Fruit fly (Drosophila melanogaster) whole organism, wandering third instar larva: ENCODE measurements around the gene Rab9Fb.

Experiments
- Abd-B ChIP-seq: fragments of >200 bp; optimal IDR thresholded peaks from 2 replicates; lab custom pipeline; 2017; ENCODE audit warnings: missing biosample characterization, missing genetic modification characterization
- CG32264 ChIP-seq: fragments of 200-800 bp; sonication (Bioruptor generic); optimal IDR thresholded peaks from 2 replicates; lab custom pipeline; 2016; ENCODE audit warnings: missing biosample characterization, missing genetic modification characterization
- CG9705 ChIP-seq: fragments of 200-800 bp; sonication (Bioruptor generic); optimal IDR thresholded peaks from 2 replicates; lab custom pipeline; 2018; ENCODE audit warnings: missing biosample characterization, mild to moderate bottlenecking, missing genetic modification characterization
- CrebA ChIP-seq: fragments of 200-800 bp; sonication (Bioruptor generic); optimal IDR thresholded peaks from 2 replicates; lab custom pipeline; 2016; ENCODE audit warnings: missing biosample characterization, mild to moderate bottlenecking, missing genetic modification characterization, borderline replicate concordance
- Dfd ChIP-seq: fragments of >200 bp; optimal IDR thresholded peaks from 2 replicates; lab custom pipeline; 2017; ENCODE audit warnings: missing biosample characterization, missing genetic modification characterization
- Dif ChIP-seq: fragments of 200-275, 200-300 bp; sonication (Bioruptor generic); optimal IDR thresholded peaks from 2 replicates; lab custom pipeline; 2018; ENCODE audit warnings: missing biosample characterization, missing genetic modification characterization; ENCODE audit not compliant: partially characterized antibody
- GATAd ChIP-seq: sonication (Bioruptor generic); optimal IDR thresholded peaks from 2 replicates; lab custom pipeline; 2016; ENCODE audit warnings: missing biosample characterization, missing genetic modification characterization
- HLH106 ChIP-seq: fragments of 200-800 bp; optimal IDR thresholded peaks from 3 replicates; lab custom pipeline; 2019; ENCODE audit warnings: missing biosample characterization, mild to moderate bottlenecking, missing genetic modification characterization, moderate library complexity
- Hr83 ChIP-seq: fragments of 200-300 bp; sonication (Bioruptor generic); optimal IDR thresholded peaks from 2 replicates; lab custom pipeline; 2016; ENCODE audit warnings: missing biosample characterization, mild to moderate bottlenecking, missing genetic modification characterization, moderate library complexity; ENCODE audit not compliant: poor library complexity, severe bottlenecking
- Jra ChIP-seq: sonication (Bioruptor generic); optimal IDR thresholded peaks from 2 replicates; lab custom pipeline; 2016; ENCODE audit warnings: missing biosample characterization, missing genetic modification characterization
- Mio ChIP-seq: sonication (Bioruptor generic); optimal IDR thresholded peaks from 2 replicates; lab custom pipeline; 2016; ENCODE audit warnings: missing biosample characterization, missing genetic modification characterization
- Myc ChIP-seq: fragments of >200 bp; optimal IDR thresholded peaks from 2 replicates; lab custom pipeline; 2017
- N ChIP-seq: fragments of >200 bp; optimal IDR thresholded peaks from 2 replicates; lab custom pipeline; 2018; ENCODE audit warnings: missing biosample characterization, missing external identifiers, missing genetic modification characterization
- OdsH ChIP-seq: fragments of 200-800 bp; sonication (Bioruptor generic); optimal IDR thresholded peaks from 2 replicates; lab custom pipeline; 2016; ENCODE audit warnings: missing biosample characterization, mild to moderate bottlenecking, missing genetic modification characterization
- Rel ChIP-seq, 2 experiments: fragments of 200-800 bp; sonication (Bioruptor generic) in 1 of 2; optimal IDR thresholded peaks; 2 replicates in 1 of 2; 3 replicates in 1 of 2; lab custom pipeline; 2016 to 2019; ENCODE audit warnings: mild to moderate bottlenecking in 2 of 2, missing biosample characterization in 2 of 2, missing genetic modification characterization in 2 of 2, moderate library complexity in 1 of 2
- Sp1 ChIP-seq: fragments of 200-800 bp; sonication (Bioruptor generic); optimal IDR thresholded peaks from 3 replicates; lab custom pipeline; 2019; ENCODE audit warnings: missing biosample characterization, mild to moderate bottlenecking, missing genetic modification characterization, moderate library complexity
- Vsx2 ChIP-seq: fragments of 200-300, 225-300 bp; sonication (Bioruptor generic); optimal IDR thresholded peaks from 2 replicates; lab custom pipeline; 2018; ENCODE audit warnings: missing biosample characterization, missing genetic modification characterization; ENCODE audit not compliant: partially characterized antibody
- br ChIP-seq: fragments of 200-800 bp; sonication (Bioruptor generic); optimal IDR thresholded peaks from 2 replicates; lab custom pipeline; 2016; ENCODE audit warnings: missing biosample characterization, missing genetic modification characterization
- brk ChIP-seq: fragments of 200-800 bp; sonication (Bioruptor generic); optimal IDR thresholded peaks from 2 replicates; lab custom pipeline; 2016; ENCODE audit warnings: missing biosample characterization, mild to moderate bottlenecking, missing genetic modification characterization
- dl ChIP-seq, 2 experiments: fragments of 175-275, 200-275 bp in 1 of 2; fragments of 200-275 bp in 1 of 2; sonication (Bioruptor generic); optimal IDR thresholded peaks; lab custom pipeline; 2018; ENCODE audit warnings: mild to moderate bottlenecking in 2 of 2, missing biosample characterization in 2 of 2, missing genetic modification characterization in 2 of 2, moderate library complexity in 2 of 2; ENCODE audit not compliant: partially characterized antibody in 2 of 2, insufficient read depth in 1 of 2
- dmrt93B ChIP-seq: fragments of 200-800 bp; sonication (Bioruptor generic); optimal IDR thresholded peaks from 2 replicates; lab custom pipeline; 2018; ENCODE audit warnings: missing biosample characterization, mild to moderate bottlenecking, missing genetic modification characterization
- dsf ChIP-seq: sonication (Bioruptor generic); optimal IDR thresholded peaks from 2 replicates; lab custom pipeline; 2016; ENCODE audit warnings: missing biosample characterization, missing genetic modification characterization, borderline replicate concordance
- ey ChIP-seq: fragments of 200-800 bp; sonication (Bioruptor generic); optimal IDR thresholded peaks from 2 replicates; lab custom pipeline; 2016; ENCODE audit warnings: missing biosample characterization, missing genetic modification characterization
- foxo ChIP-seq, 2 experiments: fragments of 200-800 bp; sonication (Bioruptor generic); optimal IDR thresholded peaks; 2 replicates in 1 of 2; 3 replicates in 1 of 2; lab custom pipeline; 2016 to 2017; ENCODE audit warnings: missing biosample characterization in 2 of 2, missing genetic modification characterization in 2 of 2
- fru ChIP-seq: fragments of 200-800 bp; sonication (Bioruptor generic); optimal IDR thresholded peaks from 3 replicates; lab custom pipeline; 2016; ENCODE audit warnings: missing biosample characterization, mild to moderate bottlenecking, missing genetic modification characterization
- h ChIP-seq: fragments of 200-800 bp; sonication (Bioruptor generic); optimal IDR thresholded peaks from 3 replicates; lab custom pipeline; 2016; ENCODE audit warnings: missing biosample characterization, mild to moderate bottlenecking, missing genetic modification characterization
- jim ChIP-seq: fragments of 175-275, 200-325 bp; sonication (Bioruptor generic); optimal IDR thresholded peaks from 2 replicates; lab custom pipeline; 2016; ENCODE audit warnings: missing biosample characterization, mild to moderate bottlenecking, missing genetic modification characterization
- pan ChIP-seq: fragments of >200 bp; optimal IDR thresholded peaks from 2 replicates; lab custom pipeline; 2017
- psq ChIP-seq: fragments of 200-800 bp; sonication (Bioruptor generic); optimal IDR thresholded peaks from 3 replicates; lab custom pipeline; 2017; ENCODE audit warnings: missing biosample characterization, mild to moderate bottlenecking, missing genetic modification characterization, moderate library complexity
- rgr ChIP-seq: fragments of 200-800 bp; sonication (Bioruptor generic); optimal IDR thresholded peaks from 3 replicates; lab custom pipeline; 2016; ENCODE audit warnings: missing biosample characterization, mild to moderate bottlenecking, missing genetic modification characterization
- sv ChIP-seq: fragments of 200-800 bp; sonication (Bioruptor generic); optimal IDR thresholded peaks from 3 replicates; lab custom pipeline; 2016; ENCODE audit warnings: missing biosample characterization, missing genetic modification characterization
- usp ChIP-seq: fragments of >200 bp; optimal IDR thresholded peaks from 2 replicates; lab custom pipeline; 2017; ENCODE audit warnings: missing biosample characterization, missing genetic modification characterization
- woc ChIP-seq: sonication (Bioruptor generic); optimal IDR thresholded peaks from 2 replicates; lab custom pipeline; 2016; ENCODE audit warnings: missing biosample characterization, mild to moderate bottlenecking, missing genetic modification characterization

Rab9Fb gene

dm6 chrX:10936599-10936998 lies 15.7 kb downstream of the Rab9Fb start (continued):
- peak; percentile 62 for TF ChIP-seq ey (GFP tag; lab: Kevin White, UChicago)
- TF ChIP-seq CG9705 = no peak
- TF ChIP-seq woc = peak; percentile 37
- no peak for TF ChIP-seq dsf (GFP tag; lab: Kevin White, UChicago)
- TF ChIP-seq Abd-B = no peak
- peak in 1 of 2 experiments; percentile 76 for TF ChIP-seq foxo (GFP tag; optimal IDR thresholded peaks at IDR 0.05; lab: Kevin White, UChicago)
- no peak for TF ChIP-seq Hr83
- peak; percentile 61 for TF ChIP-seq OdsH (GFP tag; lab: Kevin White, UChicago)
- TF ChIP-seq dmrt93B (GFP tag; lab: Kevin White, UChicago) = peak; percentile 21
- TF ChIP-seq pan = no peak
- TF ChIP-seq Myc = no peak
- no peak for TF ChIP-seq Rel (GFP tag; optimal IDR thresholded peaks at IDR 0.05; lab: Kevin White, UChicago)
- no peak for TF ChIP-seq Rel (tag; optimal IDR thresholded peaks at IDR 0.05; lab: Kevin White, UChicago)

dm6 chrX:10935587-10935986 lies 16.7 kb downstream of the Rab9Fb start:
- TF ChIP-seq dmrt93B (GFP tag; lab: Kevin White, UChicago) (no peak), Jra (no peak), Vsx2 (no peak), Rel (GFP tag; optimal IDR thresholded peaks at IDR 0.05; lab: Kevin White, UChicago) (no peak), Rel (tag; optimal IDR thresholded peaks at IDR 0.05; lab: Kevin White, UChicago) (no peak), Dfd (GFP tag; lab: Kevin White, UChicago) (no peak), Abd-B (no peak), rgr (GFP tag; lab: Kevin White, UChicago) (no peak)

dm6 chrX:10933776-10934175 lies 18.5 kb downstream of the Rab9Fb start:
- TF ChIP-seq GATAd (GFP tag; lab: Kevin White, UChicago) = no peak
- TF ChIP-seq brk = no peak
- peak; percentile 9 for TF ChIP-seq h (GFP tag; lab: Kevin White, UChicago)
- no peak for TF ChIP-seq Sp1 (GFP tag; lab: Kevin White, UChicago)
- no peak for TF ChIP-seq N (GFP tag; lab: Kevin White, UChicago)
- TF ChIP-seq foxo (GFP tag; optimal IDR thresholded peaks at IDR 0.05; lab: Kevin White, UChicago) = peak in 1 of 2 experiments; percentile 38
- no peak for TF ChIP-seq psq
- peak; percentile 2 for TF ChIP-seq fru (GFP tag; lab: Kevin White, UChicago)

DNA sequence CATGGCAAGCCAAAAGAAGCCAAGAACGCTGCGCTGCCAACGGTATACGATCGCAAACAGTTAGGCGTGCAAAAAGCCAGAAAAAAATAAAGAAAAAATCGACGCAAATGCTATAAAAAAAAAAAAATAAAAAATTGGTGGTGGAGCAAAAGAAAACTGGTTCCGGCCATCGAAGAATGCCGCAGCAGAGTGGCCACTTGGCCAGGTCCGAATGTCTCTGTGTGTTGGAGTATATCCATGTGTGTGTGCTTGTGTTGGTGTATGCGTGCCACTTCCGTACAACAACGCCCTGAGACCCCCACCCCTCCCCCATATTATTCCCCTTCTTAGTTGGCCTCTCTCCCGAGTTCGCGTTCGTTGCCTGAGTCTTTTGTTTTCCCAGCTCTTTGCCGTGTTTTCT lies 20.0 kb downstream of the Rab9Fb start:
- TF ChIP-seq CrebA = no peak
- no peak for TF ChIP-seq N (GFP tag; lab: Kevin White, UChicago)
- TF ChIP-seq Sp1 (GFP tag; lab: Kevin White, UChicago) = peak; percentile 21
- TF ChIP-seq psq = peak; percentile 55
- TF ChIP-seq CG32264 (GFP tag; lab: Kevin White, UChicago) = no peak
- no peak for TF ChIP-seq brk

- TF ChIP-seq rgr (GFP tag; lab: Kevin White, UChicago) (no peak), Jra (no peak), Myc (no peak), br (no peak), jim (GFP tag; lab: Kevin White, UChicago) (no peak), Dif (no peak), HLH106 (tag; lab: Kevin White, UChicago) (no peak), sv (no peak), dmrt93B (GFP tag; lab: Kevin White, UChicago) (no peak), GATAd (GFP tag; lab: Kevin White, UChicago) (no peak), fru (GFP tag; lab: Kevin White, UChicago) (no peak), Dfd (GFP tag; lab: Kevin White, UChicago) (no peak), usp (GFP tag; lab: Kevin White, UChicago) (no peak), OdsH (GFP tag; lab: Kevin White, UChicago) (no peak)
Observed at dm6 chrX:10931250-10931649, 21.0 kb downstream of the Rab9Fb start.

dm6 chrX:10930553-10931092 lies 21.7 kb downstream of the Rab9Fb start, which contains the start of gene Myo10A:
Gene Myo10A, plus strand, starts transcription at chrX:10930840.
- TF ChIP-seq pan (no peak), dl (GFP tag; optimal IDR thresholded peaks at IDR 0.05; lab: Kevin White, UChicago; ENCODE audit: insufficient read depth in 1 of 2, partially characterized antibody in 2 of 2) (peak; percentile 62 to 69), Mio (no peak), dmrt93B (GFP tag; lab: Kevin White, UChicago) (no peak), HLH106 (tag; lab: Kevin White, UChicago) (no peak), fru (GFP tag; lab: Kevin White, UChicago) (peak; percentile 10), Dif (peak; percentile 64), GATAd (GFP tag; lab: Kevin White, UChicago) (no peak), Sp1 (GFP tag; lab: Kevin White, UChicago) (no peak), dsf (GFP tag; lab: Kevin White, UChicago) (no peak)
